Fruit fly (Drosophila melanogaster) whole organism, pupa: Measurements from ENCODE around the gene rho-6.
A peak's percentile ranks its signal among the peaks of the same experiment; 100 is the strongest.

Source experiments
- CG10348 ChIP-seq: fragments of 200-800 bp; sonication (Bioruptor generic); IDR thresholded peaks from 2 replicates; pipeline ENCODE4 v1.3.6; 2022; ENCODE audit warnings: missing biosample characterization, missing genetic modification characterization
- CG12605 ChIP-seq: fragments of 200-800 bp; sonication (Bioruptor generic); IDR thresholded peaks from 2 replicates; pipeline ENCODE4 v1.3.6; 2022; ENCODE audit warnings: missing biosample characterization, missing genetic modification characterization
- CG13204 ChIP-seq: fragments of 200-800 bp; sonication (Bioruptor generic); optimal IDR thresholded peaks from 2 replicates; lab custom pipeline; 2018; ENCODE audit warnings: missing biosample characterization, mild to moderate bottlenecking, missing genetic modification characterization, moderate library complexity
- CG14655 ChIP-seq: fragments of 200-800 bp; sonication (Bioruptor generic); optimal IDR thresholded peaks from 3 replicates; lab custom pipeline; 2017; ENCODE audit warnings: mild to moderate bottlenecking, missing biosample characterization, missing genetic modification reagents, missing genetic modification characterization
- CG15710 ChIP-seq: fragments of 200-800 bp; sonication (Bioruptor generic); optimal IDR thresholded peaks from 2 replicates; lab custom pipeline; 2018; ENCODE audit warnings: missing biosample characterization, mild to moderate bottlenecking, missing genetic modification characterization, moderate library complexity
- CG17806 ChIP-seq: fragments of 200-800 bp; sonication (Bioruptor generic); optimal IDR thresholded peaks from 2 replicates; lab custom pipeline; 2018; ENCODE audit warnings: missing biosample characterization, mild to moderate bottlenecking, missing genetic modification characterization, moderate library complexity
- CG32121 ChIP-seq: fragments of 200-800 bp; sonication (Bioruptor generic); IDR thresholded peaks from 2 replicates; pipeline ENCODE4 v1.3.6; 2022; ENCODE audit warnings: missing biosample characterization, missing genetic modification characterization
- CG34367 ChIP-seq: fragments of 200-800 bp; sonication (Bioruptor generic); optimal IDR thresholded peaks from 2 replicates; lab custom pipeline; 2018; ENCODE audit warnings: missing biosample characterization, mild to moderate bottlenecking, missing genetic modification characterization
- CG4496 ChIP-seq: fragments of 200-800 bp; sonication (Bioruptor generic); IDR thresholded peaks from 3 replicates; pipeline ENCODE4 v1.3.6; 2022; ENCODE audit warnings: missing biosample characterization, missing genetic modification characterization
- CG8159 ChIP-seq: fragments of 200-800 bp; sonication (Bioruptor generic); optimal IDR thresholded peaks from 3 replicates; lab custom pipeline; 2018; ENCODE audit warnings: missing biosample characterization, mild to moderate bottlenecking, missing genetic modification characterization, moderate library complexity
- CG8301 ChIP-seq: fragments of 200-800 bp; sonication (Bioruptor generic); optimal IDR thresholded peaks from 2 replicates; lab custom pipeline; 2018; ENCODE audit warnings: missing biosample characterization, mild to moderate bottlenecking, missing genetic modification characterization
- CG9948 ChIP-seq: fragments of 200-800 bp; sonication (Bioruptor generic); optimal IDR thresholded peaks from 2 replicates; lab custom pipeline; 2018; ENCODE audit warnings: missing biosample characterization, mild to moderate bottlenecking, missing genetic modification characterization, moderate library complexity
- D1 ChIP-seq: fragments of 200-800 bp; sonication (Bioruptor generic); optimal IDR thresholded peaks from 2 replicates; lab custom pipeline; 2018; ENCODE audit warnings: missing biosample characterization, mild to moderate bottlenecking, missing genetic modification characterization, moderate library complexity
- EcR ChIP-seq: fragments of 200-800 bp; sonication (Bioruptor generic); optimal IDR thresholded peaks from 3 replicates; lab custom pipeline; 2019; ENCODE audit warnings: missing biosample characterization, missing genetic modification characterization, mild to moderate bottlenecking, moderate library complexity, missing genetic modification reagents
- Ets98B ChIP-seq: fragments of 200-800 bp; sonication (Bioruptor generic); IDR thresholded peaks from 2 replicates; pipeline ENCODE4 v1.3.6; 2022; ENCODE audit warnings: missing biosample characterization, missing genetic modification characterization
- Pif1A ChIP-seq: fragments of 200-800 bp; sonication (Bioruptor generic); optimal IDR thresholded peaks from 3 replicates; lab custom pipeline; 2016; ENCODE audit warnings: missing biosample characterization, missing genetic modification characterization
- Pif1B ChIP-seq: fragments of 200-800 bp; sonication (Bioruptor generic); optimal IDR thresholded peaks from 3 replicates; lab custom pipeline; 2016; ENCODE audit warnings: missing biosample characterization, missing genetic modification characterization
- Snoo ChIP-seq: fragments of 200-800 bp; sonication (Bioruptor generic); optimal IDR thresholded peaks from 3 replicates; lab custom pipeline; 2017; ENCODE audit warnings: missing biosample characterization, mild to moderate bottlenecking, missing genetic modification characterization, inconsistent platforms
- fd96Ca ChIP-seq: fragments of 200-800 bp; sonication (Bioruptor generic); IDR thresholded peaks from 3 replicates; pipeline ENCODE4 v1.3.6; 2022; ENCODE audit warnings: missing biosample characterization, missing genetic modification characterization
- gl ChIP-seq: fragments of 200-800 bp; sonication (Bioruptor generic); optimal IDR thresholded peaks from 2 replicates; lab custom pipeline; 2018; ENCODE audit warnings: missing biosample characterization, mild to moderate bottlenecking, missing genetic modification characterization
- rn ChIP-seq: fragments of 200-800 bp; sonication (Bioruptor generic); IDR thresholded peaks from 2 replicates; pipeline ENCODE4 v1.3.6; 2022; ENCODE audit warnings: missing biosample characterization, missing genetic modification characterization

The rho-6 gene

dm6 chr2L:12163941-12164340, 30.7 kb upstream of the rho-6 start, which contains the start of gene ZnT33D:
ZnT33D (plus strand) TSS chr2L:12164241.
- TF ChIP-seq Pif1B (GFP tag; lab: Kevin White, UChicago) (no peak), CG9948 (tag; lab: Kevin White, UChicago) (no peak), Pif1A (no peak), CG8159 (tag; lab: Kevin White, UChicago) (no peak), CG32121 (GFP tag; lab: Robert Waterston, UW) (no peak), CG8301 (no peak), EcR (GFP tag; lab: Kevin White, UChicago) (no peak), rn (GFP tag; lab: Robert Waterston, UW) (no peak), CG14655 (GFP tag; lab: Kevin White, UChicago) (no peak)

- no peak for TF ChIP-seq CG13204 (GFP tag; lab: Kevin White, UChicago)
- TF ChIP-seq CG4496 (GFP tag; lab: Robert Waterston, UW): no peak
- no peak for TF ChIP-seq CG15710
- TF ChIP-seq EcR (GFP tag; lab: Kevin White, UChicago): no peak
These were observed 28.3 kb upstream of the rho-6 start, which contains the start of gene CG31861 for dm6 chr2L:12161467-12161866. CG31861 (plus strand) TSS chr2L:12161767.

- TF ChIP-seq CG12605 (GFP tag; lab: Robert Waterston, UW) (peak; percentile 72), EcR (GFP tag; lab: Kevin White, UChicago) (no peak)
These were observed 9.2 kb upstream of the rho-6 start, which contains the start of gene CG31760 for dm6 chr2L:12142439-12142838. CG31760 (plus strand) TSS chr2L:12142780.

DNA sequence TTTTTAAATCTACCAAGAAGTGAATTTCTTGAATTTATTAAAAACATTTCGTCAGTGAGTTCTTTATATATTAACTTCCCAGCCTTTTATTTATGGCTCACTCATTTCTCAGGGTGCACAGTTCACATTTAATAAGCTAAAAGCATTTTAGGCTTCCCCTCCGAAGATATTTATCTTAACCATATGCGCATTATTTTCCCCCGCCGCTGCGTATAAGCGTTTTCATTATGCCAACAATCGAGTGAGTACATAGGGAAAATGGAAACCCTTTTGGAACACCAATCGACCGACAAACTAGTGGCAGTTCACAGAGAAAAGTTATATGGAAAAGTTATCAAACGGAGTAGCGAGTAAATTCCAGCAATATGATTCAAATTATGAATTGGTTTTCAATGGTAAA, 4.5 kb upstream of the rho-6 start, which contains the start of gene Gr33a:
Gene Gr33a, plus strand, starts transcription at position 301 of the 400 bp plus-strand sequence.
- TF ChIP-seq rn (GFP tag; lab: Robert Waterston, UW): no peak
- no peak for TF ChIP-seq CG13204 (GFP tag; lab: Kevin White, UChicago)
- TF ChIP-seq CG32121 (GFP tag; lab: Robert Waterston, UW): no peak

- TF ChIP-seq CG10348 (GFP tag; lab: Robert Waterston, UW) (no peak), CG8159 (tag; lab: Kevin White, UChicago) (no peak), Pif1B (GFP tag; lab: Kevin White, UChicago) (no peak), CG32121 (GFP tag; lab: Robert Waterston, UW) (no peak), CG12605 (GFP tag; lab: Robert Waterston, UW) (no peak), CG14655 (GFP tag; lab: Kevin White, UChicago) (no peak), EcR (GFP tag; lab: Kevin White, UChicago) (no peak), rn (GFP tag; lab: Robert Waterston, UW) (no peak), gl (tag; lab: Kevin White, UChicago) (no peak), Snoo (tag; lab: Kevin White, UChicago) (no peak), CG8301 (no peak), CG17806 (no peak), CG4496 (GFP tag; lab: Robert Waterston, UW) (no peak), CG34367 (no peak), CG13204 (GFP tag; lab: Kevin White, UChicago) (no peak), Pif1A (no peak), D1 (no peak), fd96Ca (GFP tag; lab: Robert Waterston, UW) (no peak)
These were observed 841 bp upstream of the rho-6 start for dm6 chr2L:12134125-12134378.

DNA sequence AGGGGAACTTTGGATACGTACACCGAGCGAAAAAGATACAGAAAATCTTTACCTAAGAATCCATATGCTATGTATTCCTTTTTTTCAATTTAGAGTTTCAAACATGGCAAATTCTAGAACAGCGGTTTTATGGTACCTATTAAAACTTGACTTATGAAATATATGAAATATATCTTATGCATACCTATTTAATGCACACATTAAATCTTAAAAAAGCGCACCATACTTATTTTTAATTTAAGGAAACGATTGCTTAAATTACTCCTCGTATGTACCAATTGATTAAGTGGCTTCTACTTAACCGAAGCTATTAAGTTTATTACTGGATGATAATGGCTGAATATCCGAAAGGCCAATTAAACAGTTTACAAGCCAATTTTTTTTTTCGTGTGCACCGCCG, 13.2 kb downstream of the rho-6 start:
- no peak for TF ChIP-seq CG17806
- TF ChIP-seq Ets98B: no peak
- no peak for TF ChIP-seq Pif1A
- TF ChIP-seq rn (GFP tag; lab: Robert Waterston, UW): no peak
- no peak for TF ChIP-seq CG32121 (GFP tag; lab: Robert Waterston, UW)
- no peak for TF ChIP-seq Pif1B (GFP tag; lab: Kevin White, UChicago)
- TF ChIP-seq CG4496 (GFP tag; lab: Robert Waterston, UW): no peak
- no peak for TF ChIP-seq CG10348 (GFP tag; lab: Robert Waterston, UW)
- no peak for TF ChIP-seq fd96Ca (GFP tag; lab: Robert Waterston, UW)
- no peak for TF ChIP-seq gl (tag; lab: Kevin White, UChicago)
- peak; percentile 69 for TF ChIP-seq CG14655 (GFP tag; lab: Kevin White, UChicago)
- TF ChIP-seq D1: no peak
- peak; percentile 36 for TF ChIP-seq CG8301
- TF ChIP-seq CG8159 (tag; lab: Kevin White, UChicago): peak; percentile 37
- TF ChIP-seq CG9948 (tag; lab: Kevin White, UChicago): peak; percentile 24
- TF ChIP-seq Snoo (tag; lab: Kevin White, UChicago): no peak
- no peak for TF ChIP-seq CG12605 (GFP tag; lab: Robert Waterston, UW)
- TF ChIP-seq CG34367: no peak

dm6 chr2L:12115809-12116208, 17.4 kb downstream of the rho-6 start:
- TF ChIP-seq CG10348 (GFP tag; lab: Robert Waterston, UW) (no peak), CG14655 (GFP tag; lab: Kevin White, UChicago) (peak; percentile 53), CG17806 (no peak), CG8301 (peak; percentile 23), fd96Ca (GFP tag; lab: Robert Waterston, UW) (no peak)
